Fruit fly (Drosophila melanogaster) whole organism, embryonic: ENCODE data around the gene CG17637.

Experiments
- Antp ChIP-seq: fragments of 200-800 bp; sonication (Bioruptor generic); optimal IDR thresholded peaks from 3 replicates; lab custom pipeline; 2016; ENCODE audit warnings: missing biosample characterization, missing genetic modification characterization
- CG10431 ChIP-seq: fragments of 200-800 bp; sonication (Bioruptor generic); optimal IDR thresholded peaks from 3 replicates; lab custom pipeline; 2018; ENCODE audit warnings: missing biosample characterization, mild to moderate bottlenecking, missing genetic modification characterization
- CG10979 ChIP-seq: fragments of 200-800 bp; sonication (Bioruptor generic); optimal IDR thresholded peaks from 2 replicates; lab custom pipeline; 2018; ENCODE audit warnings: missing biosample characterization, mild to moderate bottlenecking, missing genetic modification characterization, moderate library complexity
- CG11456 ChIP-seq: fragments of 200-800 bp; sonication (Bioruptor generic); IDR thresholded peaks from 3 replicates; pipeline ENCODE4 v1.3.6; 2022; ENCODE audit warnings: missing biosample characterization, missing genetic modification characterization
- CG12391 ChIP-seq: fragments of 200-800 bp; sonication (Bioruptor generic); optimal IDR thresholded peaks from 3 replicates; lab custom pipeline; 2018; ENCODE audit warnings: missing biosample characterization, mild to moderate bottlenecking, missing genetic modification characterization, moderate library complexity
- CG13894 ChIP-seq: fragments of 200-800 bp; sonication (Bioruptor generic); optimal IDR thresholded peaks from 3 replicates; lab custom pipeline; 2018; ENCODE audit warnings: missing biosample characterization, mild to moderate bottlenecking, missing genetic modification characterization, moderate library complexity
- CG1603 ChIP-seq: fragments of 200-800 bp; sonication (Bioruptor generic); optimal IDR thresholded peaks from 2 replicates; lab custom pipeline; 2019; ENCODE audit warnings: missing biosample characterization, mild to moderate bottlenecking, missing genetic modification characterization, moderate library complexity
- CG16813 ChIP-seq: fragments of 200-800 bp; sonication (Bioruptor generic); IDR thresholded peaks from 3 replicates; pipeline ENCODE4 v1.3.6; 2022; ENCODE audit warnings: missing biosample characterization, missing genetic modification characterization; ENCODE audit not compliant: partially characterized antibody
- CG17829 ChIP-seq: fragments of 200-800 bp; optimal IDR thresholded peaks from 2 replicates; lab custom pipeline; 2019; ENCODE audit warnings: missing biosample characterization, mild to moderate bottlenecking, missing genetic modification characterization, moderate library complexity
- CG18476 ChIP-seq: fragments of 200-800 bp; sonication (Bioruptor generic); optimal IDR thresholded peaks from 2 replicates; lab custom pipeline; 2016; ENCODE audit warnings: missing biosample characterization, mild to moderate bottlenecking, missing genetic modification characterization
- CG18599 ChIP-seq: fragments of 200-800 bp; sonication (Bioruptor generic); optimal IDR thresholded peaks from 3 replicates; lab custom pipeline; 2017; ENCODE audit warnings: missing biosample characterization, missing genetic modification characterization, mild to moderate bottlenecking, moderate library complexity, missing genetic modification reagents
- CG2202 ChIP-seq: fragments of 200-800 bp; sonication (Bioruptor generic); optimal IDR thresholded peaks from 2 replicates; lab custom pipeline; 2018; ENCODE audit warnings: missing biosample characterization, mild to moderate bottlenecking, missing genetic modification characterization
- CG2712 ChIP-seq: fragments of 200-800 bp; optimal IDR thresholded peaks from 3 replicates; lab custom pipeline; 2019; ENCODE audit warnings: missing biosample characterization, mild to moderate bottlenecking, missing genetic modification characterization, moderate library complexity
- CG30020 ChIP-seq: fragments of 200-800 bp; optimal IDR thresholded peaks from 2 replicates; lab custom pipeline; 2019; ENCODE audit warnings: missing biosample characterization, mild to moderate bottlenecking, missing genetic modification characterization, moderate library complexity
- CG3726 ChIP-seq: fragments of 200-800 bp; sonication (Bioruptor generic); IDR thresholded peaks from 3 replicates; pipeline ENCODE4, ENCODE4 v1.3.6; 2022; ENCODE audit warnings: missing biosample characterization, missing genetic modification characterization
- CG3847 ChIP-seq: fragments of 200-800 bp; sonication (Bioruptor generic); IDR thresholded peaks from 2 replicates; pipeline ENCODE4 v1.3.6; 2022; ENCODE audit warnings: missing biosample characterization, missing genetic modification characterization
- CG43689 ChIP-seq: fragments of 200-800 bp; sonication (Bioruptor generic); IDR thresholded peaks from 2 replicates; pipeline ENCODE4 v1.3.6; 2022; ENCODE audit warnings: missing biosample characterization, missing genetic modification characterization
- CG4707 ChIP-seq: fragments of 200-800 bp; sonication (Bioruptor generic); optimal IDR thresholded peaks from 2 replicates; lab custom pipeline; 2018; ENCODE audit warnings: missing biosample characterization, mild to moderate bottlenecking, missing genetic modification characterization, moderate library complexity
- CG6813 ChIP-seq: fragments of 200-800 bp; sonication (Bioruptor generic); optimal IDR thresholded peaks from 2 replicates; lab custom pipeline; 2017; ENCODE audit warnings: missing biosample characterization, missing genetic modification characterization, mild to moderate bottlenecking, moderate library complexity, missing genetic modification reagents
- CG6854 ChIP-seq: fragments of 200-800 bp; sonication (Bioruptor generic); optimal IDR thresholded peaks from 3 replicates; lab custom pipeline; 2017; ENCODE audit warnings: missing biosample characterization, mild to moderate bottlenecking, missing genetic modification characterization
- CG9797 ChIP-seq: fragments of 200-800 bp; sonication (Bioruptor generic); optimal IDR thresholded peaks from 3 replicates; lab custom pipeline; 2018; ENCODE audit warnings: missing biosample characterization, mild to moderate bottlenecking, missing genetic modification characterization
- CoRest ChIP-seq: fragments of 200-800 bp; sonication (Bioruptor generic); optimal IDR thresholded peaks from 3 replicates; lab custom pipeline; 2018; ENCODE audit warnings: missing biosample characterization, mild to moderate bottlenecking, missing genetic modification characterization, moderate library complexity
- Doc2 ChIP-seq: fragments of 200-800 bp; sonication (Bioruptor generic); IDR thresholded peaks from 2 replicates; pipeline ENCODE4 v1.3.6; 2022; ENCODE audit warnings: missing biosample characterization, missing genetic modification characterization
- ERR ChIP-seq: fragments of 200-800 bp; sonication (Bioruptor generic); optimal IDR thresholded peaks from 2 replicates; lab custom pipeline; 2016; ENCODE audit warnings: missing biosample characterization, missing genetic modification characterization
- Ets97D ChIP-seq: fragments of 200-800 bp; sonication (Bioruptor generic); optimal IDR thresholded peaks from 3 replicates; lab custom pipeline; 2016; ENCODE audit warnings: missing biosample characterization, missing genetic modification characterization
- Hsf ChIP-seq: fragments of 200-800 bp; sonication (Bioruptor generic); optimal IDR thresholded peaks from 3 replicates; lab custom pipeline; 2016; ENCODE audit warnings: missing biosample characterization, missing genetic modification characterization
- Jarid2 ChIP-seq: fragments of 200-800 bp; sonication (Bioruptor generic); optimal IDR thresholded peaks from 3 replicates; lab custom pipeline; 2017; ENCODE audit warnings: mild to moderate bottlenecking, missing biosample characterization, missing genetic modification reagents, missing genetic modification characterization
- Lim3 ChIP-seq: fragments of 200-800 bp; sonication (Bioruptor generic); IDR thresholded peaks from 2 replicates; pipeline ENCODE4 v1.3.6; 2022; ENCODE audit warnings: missing biosample characterization, missing genetic modification characterization
- MBD-R2 ChIP-seq: fragments of 200-800 bp; sonication (Bioruptor generic); IDR thresholded peaks from 2 replicates; pipeline ENCODE4 v1.3.6; 2022; ENCODE audit warnings: missing biosample characterization, missing genetic modification characterization
- MTF-1 ChIP-seq: fragments of 200-800 bp; sonication (Bioruptor generic); optimal IDR thresholded peaks from 2 replicates; lab custom pipeline; 2018; ENCODE audit warnings: missing biosample characterization, mild to moderate bottlenecking, missing genetic modification characterization, borderline replicate concordance
- Myb ChIP-seq: fragments of 200-800 bp; sonication (Bioruptor generic); optimal IDR thresholded peaks from 2 replicates; lab custom pipeline; 2016; ENCODE audit warnings: missing biosample characterization, missing genetic modification characterization
- Opbp ChIP-seq: fragments of 200-800 bp; sonication (Bioruptor generic); IDR thresholded peaks from 3 replicates; pipeline ENCODE4 v1.3.6; 2022; ENCODE audit warnings: missing biosample characterization, missing genetic modification characterization; ENCODE audit not compliant: partially characterized antibody
- Ravus ChIP-seq: fragments of 200-800 bp; sonication (Bioruptor generic); IDR thresholded peaks from 2 replicates; pipeline ENCODE4 v1.3.6; 2022; ENCODE audit warnings: missing biosample characterization, missing genetic modification characterization
- Side ChIP-seq: fragments of 200-800 bp; sonication (Bioruptor generic); optimal IDR thresholded peaks from 2 replicates; lab custom pipeline; 2016; ENCODE audit warnings: missing biosample characterization, missing genetic modification characterization
- Sin3A ChIP-seq: fragments of >200 bp; optimal IDR thresholded peaks from 2 replicates; lab custom pipeline; 2018
- Sry-β ChIP-seq: fragments of 200-800 bp; sonication (Bioruptor generic); optimal IDR thresholded peaks from 2 replicates; lab custom pipeline; 2018; ENCODE audit warnings: missing biosample characterization, mild to moderate bottlenecking, missing genetic modification characterization, moderate library complexity
- Xbp1 ChIP-seq: fragments of 200-800 bp; sonication (Bioruptor generic); optimal IDR thresholded peaks from 3 replicates; lab custom pipeline; 2016; ENCODE audit warnings: missing biosample characterization, mild to moderate bottlenecking, missing genetic modification characterization
- ab ChIP-seq: fragments of 200-800 bp; sonication (Bioruptor generic); optimal IDR thresholded peaks from 2 replicates; lab custom pipeline; 2016; ENCODE audit warnings: missing biosample characterization, missing genetic modification characterization
- cg ChIP-seq: fragments of 200-800 bp; sonication (Bioruptor generic); optimal IDR thresholded peaks from 3 replicates; lab custom pipeline; 2019; ENCODE audit warnings: missing biosample characterization, mild to moderate bottlenecking, missing genetic modification characterization, moderate library complexity
- chm ChIP-seq: fragments of 200-800 bp; sonication (Bioruptor generic); IDR thresholded peaks from 2 replicates; pipeline ENCODE4 v1.3.6; 2022; ENCODE audit warnings: missing biosample characterization, missing genetic modification characterization
- ci ChIP-seq: fragments of 200-800 bp; sonication (Bioruptor generic); IDR thresholded peaks from 3 replicates; pipeline ENCODE4 v1.3.6; 2022; ENCODE audit warnings: missing biosample characterization, missing genetic modification characterization
- crp ChIP-seq, 2 experiments: fragments of 200-800 bp; sonication (Bioruptor generic); optimal IDR thresholded peaks; 2 replicates in 1 of 2; 3 replicates in 1 of 2; lab custom pipeline; 2017; ENCODE audit warnings: missing biosample characterization in 2 of 2, missing genetic modification characterization in 2 of 2, mild to moderate bottlenecking in 1 of 2, moderate library complexity in 1 of 2
- ftz-f1 ChIP-seq: fragments of 200-800 bp; sonication (Bioruptor generic); optimal IDR thresholded peaks from 2 replicates; lab custom pipeline; 2016; ENCODE audit warnings: missing biosample characterization, missing genetic modification characterization
- gce ChIP-seq: fragments of 200-800 bp; sonication (Bioruptor generic); IDR thresholded peaks from 3 replicates; pipeline ENCODE4 v1.3.6; 2022; ENCODE audit warnings: missing biosample characterization, missing genetic modification characterization
- hbn ChIP-seq: fragments of 200-800 bp; sonication (Bioruptor generic); IDR thresholded peaks from 2 replicates; pipeline ENCODE4 v1.3.6; 2022; ENCODE audit warnings: missing biosample characterization, missing genetic modification characterization; ENCODE audit not compliant: partially characterized antibody
- kni ChIP-seq: fragments of 200-800 bp; sonication (Bioruptor generic); optimal IDR thresholded peaks from 3 replicates; lab custom pipeline; 2017; ENCODE audit warnings: mild to moderate bottlenecking, missing biosample characterization, missing genetic modification reagents, missing genetic modification characterization
- mam ChIP-seq: fragments of 200-800 bp; sonication (Bioruptor generic); optimal IDR thresholded peaks from 3 replicates; lab custom pipeline; 2016; ENCODE audit warnings: missing biosample characterization, missing genetic modification characterization
- sob ChIP-seq: fragments of 200-800 bp; sonication (Bioruptor generic); IDR thresholded peaks from 2 replicates; pipeline ENCODE4 v1.3.6; 2022; ENCODE audit warnings: missing biosample characterization, missing genetic modification characterization
- stc ChIP-seq: fragments of 200-800 bp; sonication (Bioruptor generic); IDR thresholded peaks from 2 replicates; pipeline ENCODE4 v1.3.6; 2022; ENCODE audit warnings: missing biosample characterization, missing genetic modification characterization
- toy ChIP-seq: fragments of 200-800 bp; sonication (Bioruptor generic); IDR thresholded peaks from 2 replicates; pipeline ENCODE4 v1.3.6; 2022; ENCODE audit warnings: missing biosample characterization, missing genetic modification characterization
- zfh1 ChIP-seq: fragments of 200-800 bp; sonication (Bioruptor generic); IDR thresholded peaks from 3 replicates; pipeline ENCODE4 v1.3.6; 2022; ENCODE audit warnings: missing biosample characterization, missing genetic modification characterization

Gene CG17637

DNA sequence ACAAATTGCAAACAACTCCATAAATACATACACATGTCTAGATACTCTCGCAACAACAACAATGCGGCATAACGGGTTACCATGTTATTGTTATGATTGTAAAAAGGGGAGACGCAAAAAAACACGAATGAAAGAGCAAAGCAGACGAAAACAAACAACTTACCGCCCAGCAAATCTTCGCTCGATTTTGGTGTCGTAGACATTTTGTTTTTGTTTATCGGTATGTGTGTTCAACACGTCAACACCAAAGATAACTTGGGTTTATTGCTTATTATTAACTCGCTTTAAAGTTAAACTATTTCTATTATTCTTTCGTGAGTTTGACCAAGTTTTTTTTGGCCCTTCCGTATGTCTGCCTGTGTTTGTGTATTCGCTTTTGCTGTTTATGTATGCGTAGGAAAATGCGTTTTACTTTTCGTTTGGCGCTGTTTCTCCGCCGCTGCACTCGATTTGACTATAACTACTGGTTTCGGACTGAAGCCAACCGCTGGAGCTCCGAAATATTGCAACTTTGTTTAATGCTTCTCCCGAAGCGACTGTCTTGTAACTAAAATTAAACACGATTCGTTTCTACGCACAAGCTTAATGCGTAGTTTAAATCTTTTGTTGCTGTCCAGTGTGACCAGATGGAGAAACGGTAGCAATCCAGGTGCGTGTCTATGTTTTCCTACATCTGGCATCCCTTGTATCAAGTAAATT, 15.0 kb downstream of the CG17637 start, which contains the start of gene BNIP3 (continued):
- TF ChIP-seq CG1603 (tag; lab: Kevin White, UChicago) (peak; percentile 61), CG10431 (no peak), CG3726 (no peak), Jarid2 (GFP tag; lab: Kevin White, UChicago) (peak; percentile 24), ci (GFP tag; lab: Robert Waterston, UW) (no peak), CG6813 (GFP tag; lab: Kevin White, UChicago) (no peak), CG4707 (GFP tag; lab: Kevin White, UChicago) (no peak), CG6854 (GFP tag; lab: Kevin White, UChicago) (no peak), ftz-f1 (no peak), Side (no peak), toy (no peak), CG17829 (tag; lab: Kevin White, UChicago) (peak; percentile 18), ab (GFP tag; lab: Kevin White, UChicago) (no peak), MBD-R2 (GFP tag; lab: Robert Waterston, UW) (peak; percentile 23; the same call in 1 of the 2 replicates), CG16813 (GFP tag; lab: Robert Waterston, UW) (no peak), cg (GFP tag; lab: Kevin White, UChicago) (peak; percentile 77), chm (GFP tag; lab: Robert Waterston, UW) (peak; percentile 11; the same call in 1 of the 2 replicates), gce (GFP tag; lab: Robert Waterston, UW) (no peak), CG11456 (GFP tag; lab: Robert Waterston, UW) (no peak), stc (GFP tag; lab: Robert Waterston, UW) (no peak), CG13894 (peak; percentile 50), CG18599 (GFP tag; lab: Kevin White, UChicago) (peak; percentile 17), hbn (no peak), Sry-β (GFP tag; lab: Kevin White, UChicago) (peak; percentile 42), zfh1 (GFP tag; lab: Robert Waterston, UW) (no peak), CG18476 (no peak), Lim3 (GFP tag; lab: Robert Waterston, UW) (no peak), MTF-1 (GFP tag; lab: Kevin White, UChicago) (no peak), sob (GFP tag; lab: Robert Waterston, UW) (0 out of 2 replicates have a peak, but pooled peaks have one; percentile 13), mam (no peak), Opbp (peak; percentile 38; the same call in 2 of the 3 replicates), Ravus (GFP tag; lab: Robert Waterston, UW) (no peak), Antp (no peak), Doc2 (no peak), CoRest (tag; lab: Kevin White, UChicago) (peak; percentile 27)

DNA sequence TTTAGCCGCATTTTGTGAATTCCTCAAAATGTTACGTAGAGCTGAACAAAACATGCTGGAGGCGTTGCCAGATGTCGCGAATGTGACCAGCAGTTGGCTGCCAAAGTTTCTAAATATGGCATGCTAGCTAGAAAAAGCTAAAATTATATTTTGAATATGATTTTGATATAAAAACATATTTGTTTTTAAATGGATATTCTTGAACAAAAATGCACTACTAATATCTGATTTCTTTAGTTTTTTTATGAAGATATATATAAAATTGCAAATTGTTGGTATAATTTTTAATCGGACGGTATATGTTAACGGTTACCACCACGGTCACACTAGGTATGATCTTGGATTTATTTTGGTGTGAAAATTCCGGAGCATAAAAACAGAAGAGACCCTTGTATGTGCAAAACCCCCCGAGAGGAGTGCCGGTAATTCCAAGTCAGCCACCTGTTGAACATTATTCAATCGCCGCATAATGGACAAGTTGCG, 16.7 kb downstream of the CG17637 start, which contains the start of the genes mTerf3 and CG5104:
Gene mTerf3 (minus strand): TSS at position 86 of the 483 bp plus-strand sequence.
Gene CG5104 (plus strand): TSS at position 323 of the 483 bp plus-strand sequence.
- TF ChIP-seq Sin3A (peak; percentile 33), CG43689 (GFP tag; lab: Robert Waterston, UW) (no peak), ERR (GFP tag; lab: Kevin White, UChicago) (no peak), CG2202 (tag; lab: Kevin White, UChicago) (no peak), CG10979 (tag; lab: Kevin White, UChicago) (peak; percentile 2), CG12391 (peak; percentile 54), CG30020 (tag; lab: Kevin White, UChicago) (peak; percentile 56), CG3847 (GFP tag; lab: Robert Waterston, UW) (peak; percentile 39; the same call in 1 of the 2 replicates), Myb (GFP tag; lab: Kevin White, UChicago) (peak; percentile 56), CG9797 (GFP tag; lab: Kevin White, UChicago) (peak; percentile 78), Ets97D (peak; percentile 22), crp (GFP tag; optimal IDR thresholded peaks at IDR 0.05; lab: Kevin White, UChicago) (peak in 1 of 2 experiments; percentile 44), Xbp1 (GFP tag; lab: Kevin White, UChicago) (peak; percentile 10), Hsf (GFP tag; lab: Kevin White, UChicago) (peak; percentile 39), kni (GFP tag; lab: Kevin White, UChicago) (no peak), CG2712 (tag; lab: Kevin White, UChicago) (peak; percentile 42)
